Fruit fly (Drosophila melanogaster) S2 (cell line): Measurements from ENCODE around the gene in.

Experiments used
- CG8478 ChIP-seq: fragments of >200 bp; optimal IDR thresholded peaks from 2 replicates; lab custom pipeline; 2018
- CTCF ChIP-seq, 2 experiments: fragments of >200 bp; optimal IDR thresholded peaks; 2 replicates each; lab custom pipeline; 2018

DNA sequence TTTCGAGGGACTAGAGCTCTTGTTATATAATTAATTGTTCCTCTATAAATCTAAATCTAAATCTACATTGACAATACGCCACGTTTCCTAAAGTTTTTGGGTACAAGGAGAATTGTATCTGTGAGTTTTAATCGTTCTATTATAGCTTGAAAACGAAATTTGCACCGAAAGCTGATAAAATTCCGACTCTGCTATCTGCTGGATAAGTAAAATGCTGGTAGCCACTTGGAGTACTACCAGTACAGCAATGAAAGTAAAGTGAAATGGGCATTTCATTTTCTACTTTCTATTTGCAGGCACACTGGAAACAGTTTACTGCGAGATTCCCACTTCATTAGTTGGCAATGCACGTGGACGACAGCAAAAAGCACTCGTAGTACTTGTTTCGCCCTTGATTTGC is 13.8 kb upstream of the in start, which contains the start of gene CG5618:
- TF ChIP-seq CTCF (optimal IDR thresholded peaks at IDR 0.05; lab: Kevin White, UChicago) = no peak
- TF ChIP-seq CG8478 (lab: Kevin White, UChicago) = no peak
